Worm (Caenorhabditis elegans) whole organism, late embryonic: Measurements from ENCODE around the gene clec-4.

Source experiments
- ama-1 ChIP-seq: fragments of 150-350 bp; optimal IDR thresholded peaks from 2 replicates; lab custom pipeline; 2014
- ceh-18 ChIP-seq: sonication (generic microtip); optimal IDR thresholded peaks from 2 replicates; lab custom pipeline; 2016; ENCODE audit warnings: missing genetic modification characterization, missing compliant biosample characterization
- elt-2 ChIP-seq: sonication (generic microtip); optimal IDR thresholded peaks from 2 replicates; lab custom pipeline; 2016; ENCODE audit warnings: missing genetic modification reagents, missing genetic modification characterization, missing compliant biosample characterization
- fkh-10 ChIP-seq: fragments of 150-350 bp; optimal IDR thresholded peaks from 2 replicates; lab custom pipeline; 2014; ENCODE audit warnings: missing biosample characterization, missing genetic modification reagents, missing genetic modification characterization
- pag-3 ChIP-seq: sonication (generic microtip); optimal IDR thresholded peaks from 2 replicates; lab custom pipeline; 2016; ENCODE audit warnings: missing compliant biosample characterization, missing genetic modification characterization, borderline replicate concordance

ce11 chrII:12550940-12551339 is 30.0 kb downstream of the clec-4 start:
- no peak for TF ChIP-seq elt-2 (tag; lab: Kevin White, UChicago)
- TF ChIP-seq ama-1 (lab: Kevin White, UChicago): no peak
- TF ChIP-seq pag-3 (tag; lab: Kevin White, UChicago): no peak
- TF ChIP-seq fkh-10: no peak
- TF ChIP-seq ceh-18 (tag; lab: Kevin White, UChicago): no peak
